Worm (Caenorhabditis elegans) whole organism, L4/young adult: Measurements from ENCODE around the gene F19G12.8.

ENCODE experiments used
- dao-5 ChIP-seq: sonication (generic microtip); optimal IDR thresholded peaks from 2 replicates; lab custom pipeline; 2016; ENCODE audit warnings: missing genotype, missing genetic modification characterization, moderate library complexity, missing compliant biosample characterization
- him-1 ChIP-seq: sonication (generic microtip); optimal IDR thresholded peaks from 2 replicates; lab custom pipeline; 2016; ENCODE audit warnings: missing genotype, missing genetic modification reagents, missing genetic modification characterization, missing compliant biosample characterization

- TF ChIP-seq him-1 (tag; lab: Kevin White, UChicago), result no peak
- no peak for TF ChIP-seq dao-5 (tag; lab: Kevin White, UChicago)
These were observed 46.3 kb upstream of the F19G12.8 start, which contains the start of gene F56C3.7 for ce11 chrX:1370736-1371281.
